Fruit fly (Drosophila melanogaster) whole organism, wandering third instar larva: ENCODE results near the gene CG43133.

Experiments used
- Dfd ChIP-seq: fragments of >200 bp; optimal IDR thresholded peaks from 2 replicates; lab custom pipeline; 2017; ENCODE audit warnings: missing biosample characterization, missing genetic modification characterization
- HLH106 ChIP-seq: fragments of 200-800 bp; optimal IDR thresholded peaks from 3 replicates; lab custom pipeline; 2019; ENCODE audit warnings: missing biosample characterization, mild to moderate bottlenecking, missing genetic modification characterization, moderate library complexity
- brk ChIP-seq: fragments of 200-800 bp; sonication (Bioruptor generic); optimal IDR thresholded peaks from 2 replicates; lab custom pipeline; 2016; ENCODE audit warnings: missing biosample characterization, mild to moderate bottlenecking, missing genetic modification characterization
- h ChIP-seq: fragments of 200-800 bp; sonication (Bioruptor generic); optimal IDR thresholded peaks from 3 replicates; lab custom pipeline; 2016; ENCODE audit warnings: missing biosample characterization, mild to moderate bottlenecking, missing genetic modification characterization
- lola ChIP-seq: fragments of >200 bp; optimal IDR thresholded peaks from 2 replicates; lab custom pipeline; 2017; ENCODE audit warnings: missing biosample characterization, missing genetic modification characterization
- rgr ChIP-seq: fragments of 200-800 bp; sonication (Bioruptor generic); optimal IDR thresholded peaks from 3 replicates; lab custom pipeline; 2016; ENCODE audit warnings: missing biosample characterization, mild to moderate bottlenecking, missing genetic modification characterization
- usp ChIP-seq: fragments of >200 bp; optimal IDR thresholded peaks from 2 replicates; lab custom pipeline; 2017; ENCODE audit warnings: missing biosample characterization, missing genetic modification characterization

dm6 chrX:18136059-18136458 is 6.1 kb upstream of the CG43133 start:
- no peak for TF ChIP-seq lola (GFP tag; lab: Kevin White, UChicago)
- TF ChIP-seq rgr (GFP tag; lab: Kevin White, UChicago), result no peak
- TF ChIP-seq Dfd, result no peak
- TF ChIP-seq HLH106, result no peak
- no peak for TF ChIP-seq brk (GFP tag; lab: Kevin White, UChicago)
- TF ChIP-seq usp, result no peak
- TF ChIP-seq h (GFP tag; lab: Kevin White, UChicago), result peak; percentile 0
